Fruit fly (Drosophila melanogaster) whole organism, embryonic: ENCODE results near the gene CG4960.

Experiments used
- Atf-2 ChIP-seq: fragments of 200-800 bp; sonication (Bioruptor generic); optimal IDR thresholded peaks from 2 replicates; lab custom pipeline; 2016; ENCODE audit warnings: missing biosample characterization, missing genetic modification characterization
- Awh ChIP-seq: fragments of 200-800 bp; sonication (Bioruptor generic); IDR thresholded peaks from 2 replicates; pipeline ENCODE4, ENCODE4 v1.3.6; 2022; ENCODE audit warnings: missing biosample characterization, missing genetic modification characterization
- B-H1 ChIP-seq: fragments of 200-800 bp; sonication (Bioruptor generic); IDR thresholded peaks from 3 replicates; pipeline ENCODE4 v1.3.6; 2022; ENCODE audit warnings: missing biosample characterization, missing genetic modification characterization
- B-H2 ChIP-seq: fragments of 200-800 bp; sonication (Bioruptor generic); optimal IDR thresholded peaks from 2 replicates; lab custom pipeline; 2018; ENCODE audit warnings: missing biosample characterization, mild to moderate bottlenecking, missing genetic modification characterization
- CG10431 ChIP-seq: fragments of 200-800 bp; sonication (Bioruptor generic); optimal IDR thresholded peaks from 3 replicates; lab custom pipeline; 2018; ENCODE audit warnings: missing biosample characterization, mild to moderate bottlenecking, missing genetic modification characterization
- CG11247 ChIP-seq: fragments of 200-800 bp; sonication (Bioruptor generic); IDR thresholded peaks from 2 replicates; pipeline ENCODE4 v1.3.6; 2022; ENCODE audit warnings: missing biosample characterization, missing genetic modification characterization
- CG11723 ChIP-seq: fragments of 200-800 bp; sonication (Bioruptor generic); optimal IDR thresholded peaks from 2 replicates; lab custom pipeline; 2017; ENCODE audit warnings: missing biosample characterization, mild to moderate bottlenecking, missing genetic modification characterization
- CG12219 ChIP-seq: fragments of 200-800 bp; sonication (Bioruptor generic); optimal IDR thresholded peaks from 3 replicates; lab custom pipeline; 2018; ENCODE audit warnings: missing biosample characterization, mild to moderate bottlenecking, missing genetic modification characterization
- CG12769 ChIP-seq: fragments of 200-800 bp; sonication (Bioruptor generic); optimal IDR thresholded peaks from 2 replicates; lab custom pipeline; 2019; ENCODE audit warnings: missing biosample characterization, mild to moderate bottlenecking, missing genetic modification characterization, moderate library complexity
- CG13894 ChIP-seq: fragments of 200-800 bp; sonication (Bioruptor generic); optimal IDR thresholded peaks from 3 replicates; lab custom pipeline; 2018; ENCODE audit warnings: missing biosample characterization, mild to moderate bottlenecking, missing genetic modification characterization, moderate library complexity
- CG1603 ChIP-seq: fragments of 200-800 bp; sonication (Bioruptor generic); optimal IDR thresholded peaks from 2 replicates; lab custom pipeline; 2019; ENCODE audit warnings: missing biosample characterization, mild to moderate bottlenecking, missing genetic modification characterization, moderate library complexity
- CG1832 ChIP-seq: fragments of 200-800 bp; sonication (Bioruptor generic); optimal IDR thresholded peaks from 2 replicates; lab custom pipeline; 2017; ENCODE audit warnings: missing biosample characterization, mild to moderate bottlenecking, missing genetic modification characterization, inconsistent platforms
- CG2120 ChIP-seq: fragments of 200-800 bp; sonication (Bioruptor generic); optimal IDR thresholded peaks from 3 replicates; lab custom pipeline; 2016; ENCODE audit warnings: missing biosample characterization, missing genetic modification characterization
- CG31224 ChIP-seq: fragments of 200-800 bp; sonication (Bioruptor generic); IDR thresholded peaks from 2 replicates; pipeline ENCODE4 v1.3.6; 2022; ENCODE audit warnings: missing biosample characterization, missing genetic modification characterization
- CG31441 ChIP-seq: fragments of 200-800 bp; sonication (Bioruptor generic); IDR thresholded peaks from 2 replicates; pipeline ENCODE4 v1.3.6; 2022; ENCODE audit warnings: missing biosample characterization, missing genetic modification characterization
- CG3163 ChIP-seq: fragments of 200-800 bp; sonication (Bioruptor generic); optimal IDR thresholded peaks from 3 replicates; lab custom pipeline; 2016; ENCODE audit warnings: missing biosample characterization, missing genetic modification characterization
- CG32532 ChIP-seq: fragments of 200-800 bp; sonication (Bioruptor generic); IDR thresholded peaks from 2 replicates; pipeline ENCODE4 v1.3.6; 2022; ENCODE audit warnings: missing biosample characterization, missing genetic modification characterization
- CG9609 ChIP-seq: fragments of 200-800 bp; sonication (Bioruptor generic); optimal IDR thresholded peaks from 3 replicates; lab custom pipeline; 2016; ENCODE audit warnings: missing biosample characterization, missing genetic modification characterization
- Deaf1 ChIP-seq: fragments of 200-800 bp; optimal IDR thresholded peaks from 3 replicates; lab custom pipeline; 2019; ENCODE audit warnings: missing biosample characterization, mild to moderate bottlenecking, missing genetic modification characterization, moderate library complexity
- Drgx ChIP-seq: fragments of 200-800 bp; sonication (Bioruptor generic); IDR thresholded peaks from 2 replicates; pipeline ENCODE4 v1.3.6; 2022; ENCODE audit warnings: missing biosample characterization, missing genetic modification characterization
- Ets65A ChIP-seq: fragments of 200-800 bp; sonication (Bioruptor generic); peaks from one replicate; lab custom pipeline; 2016; ENCODE audit warnings: missing biosample characterization, missing genetic modification characterization
- HHEX ChIP-seq: fragments of 200-800 bp; sonication (Bioruptor generic); optimal IDR thresholded peaks from 3 replicates; lab custom pipeline; 2017; ENCODE audit warnings: missing biosample characterization, mild to moderate bottlenecking, missing genetic modification characterization, missing genetic modification reagents
- Lim3 ChIP-seq: fragments of 200-800 bp; sonication (Bioruptor generic); IDR thresholded peaks from 2 replicates; pipeline ENCODE4 v1.3.6; 2022; ENCODE audit warnings: missing biosample characterization, missing genetic modification characterization
- Side ChIP-seq: fragments of 200-800 bp; sonication (Bioruptor generic); optimal IDR thresholded peaks from 2 replicates; lab custom pipeline; 2016; ENCODE audit warnings: missing biosample characterization, missing genetic modification characterization
- Stat92E ChIP-seq, 3 experiments: fragments of >200 bp in 2 of 3; fragments of 200-800 bp in 1 of 3; sonication (Bioruptor generic) in 1 of 3; optimal IDR thresholded peaks; 2 replicates each; lab custom pipeline; 2017 to 2019; ENCODE audit warnings: missing biosample characterization in 3 of 3, missing genetic modification characterization in 3 of 3, mild to moderate bottlenecking in 1 of 3, moderate library complexity in 1 of 3
- Trl ChIP-seq, 3 experiments: fragments of >200 bp in 2 of 3; fragments of 200-800 bp in 1 of 3; sonication (Bioruptor generic) in 1 of 3; optimal IDR thresholded peaks; 2 replicates in 1 of 3; 3 replicates in 2 of 3; lab custom pipeline; 2016 to 2017; ENCODE audit warnings: missing biosample characterization in 1 of 3, missing genetic modification characterization in 1 of 3
- abd-A ChIP-seq: fragments of 200-800 bp; sonication (Bioruptor generic); optimal IDR thresholded peaks from 3 replicates; lab custom pipeline; 2019; ENCODE audit warnings: missing biosample characterization, mild to moderate bottlenecking, missing genetic modification characterization, moderate library complexity
- ap ChIP-seq: fragments of 200-800 bp; sonication (Bioruptor generic); IDR thresholded peaks from 2 replicates; pipeline ENCODE4 v1.3.6; 2022; ENCODE audit warnings: missing biosample characterization, missing genetic modification characterization
- bcd ChIP-seq: fragments of 200-800 bp; sonication (Bioruptor generic); optimal IDR thresholded peaks from 2 replicates; lab custom pipeline; 2017; ENCODE audit warnings: missing biosample characterization, mild to moderate bottlenecking, missing genetic modification characterization
- chinmo ChIP-seq: fragments of 200-800 bp; sonication (Bioruptor generic); IDR thresholded peaks from 4 replicates; pipeline ENCODE4 v1.3.6; 2022; ENCODE audit warnings: missing biosample characterization, missing genetic modification characterization; ENCODE audit not compliant: partially characterized antibody
- crol ChIP-seq: fragments of 200-800 bp; sonication (Bioruptor generic); IDR thresholded peaks from 2 replicates; pipeline ENCODE4 v1.3.6; 2022; ENCODE audit warnings: missing biosample characterization, missing genetic modification characterization
- emc ChIP-seq: fragments of 200-800 bp; sonication (Bioruptor generic); optimal IDR thresholded peaks from 2 replicates; lab custom pipeline; 2016; ENCODE audit warnings: missing biosample characterization, missing genetic modification characterization
- exex ChIP-seq: fragments of 200-800 bp; sonication (Bioruptor generic); optimal IDR thresholded peaks from 4 replicates; lab custom pipeline; 2018; ENCODE audit warnings: missing biosample characterization, mild to moderate bottlenecking, missing genetic modification characterization, moderate library complexity
- grn ChIP-seq: fragments of 200-800 bp; sonication (Bioruptor generic); optimal IDR thresholded peaks from 3 replicates; lab custom pipeline; 2017; ENCODE audit warnings: missing biosample characterization, missing genetic modification characterization
- ind ChIP-seq: fragments of 200-800 bp; sonication (Bioruptor generic); optimal IDR thresholded peaks from 3 replicates; lab custom pipeline; 2016; ENCODE audit warnings: missing biosample characterization, missing genetic modification characterization
- kay ChIP-seq: fragments of 200-800 bp; sonication (Bioruptor generic); optimal IDR thresholded peaks from 2 replicates; lab custom pipeline; 2016; ENCODE audit warnings: missing biosample characterization, missing genetic modification characterization
- lbe ChIP-seq: fragments of 200-800 bp; sonication (Bioruptor generic); optimal IDR thresholded peaks from 2 replicates; lab custom pipeline; 2016; ENCODE audit warnings: missing biosample characterization, mild to moderate bottlenecking, missing genetic modification characterization
- mirr ChIP-seq: fragments of 200-800 bp; sonication (Bioruptor generic); optimal IDR thresholded peaks from 3 replicates; lab custom pipeline; 2018; ENCODE audit warnings: missing biosample characterization, mild to moderate bottlenecking, missing genetic modification characterization
- odd ChIP-seq: fragments of 200-800 bp; sonication (Bioruptor generic); optimal IDR thresholded peaks from 2 replicates; lab custom pipeline; 2017; ENCODE audit warnings: missing biosample characterization, mild to moderate bottlenecking, missing genetic modification characterization
- peb ChIP-seq: fragments of 200-800 bp; sonication (Bioruptor generic); IDR thresholded peaks from 2 replicates; pipeline ENCODE4 v1.3.6; 2022; ENCODE audit warnings: missing biosample characterization, missing genetic modification characterization
- sens ChIP-seq: fragments of 200-800 bp; sonication (Bioruptor generic); peaks from one replicate; lab custom pipeline; 2016; ENCODE audit warnings: missing biosample characterization, missing genetic modification characterization
- sug ChIP-seq: fragments of 200-800 bp; optimal IDR thresholded peaks from 2 replicates; lab custom pipeline; 2019; ENCODE audit warnings: missing biosample characterization, mild to moderate bottlenecking, missing genetic modification characterization, moderate library complexity
- trh ChIP-seq: fragments of 200-800 bp; sonication (Bioruptor generic); optimal IDR thresholded peaks from 2 replicates; lab custom pipeline; 2016; ENCODE audit warnings: missing biosample characterization, missing genetic modification characterization
- vvl ChIP-seq: fragments of 200-800 bp; sonication (Bioruptor generic); IDR thresholded peaks from 2 replicates; pipeline ENCODE4 v1.3.6; 2022; ENCODE audit warnings: missing biosample characterization, missing genetic modification characterization

The CG4960 gene

DNA sequence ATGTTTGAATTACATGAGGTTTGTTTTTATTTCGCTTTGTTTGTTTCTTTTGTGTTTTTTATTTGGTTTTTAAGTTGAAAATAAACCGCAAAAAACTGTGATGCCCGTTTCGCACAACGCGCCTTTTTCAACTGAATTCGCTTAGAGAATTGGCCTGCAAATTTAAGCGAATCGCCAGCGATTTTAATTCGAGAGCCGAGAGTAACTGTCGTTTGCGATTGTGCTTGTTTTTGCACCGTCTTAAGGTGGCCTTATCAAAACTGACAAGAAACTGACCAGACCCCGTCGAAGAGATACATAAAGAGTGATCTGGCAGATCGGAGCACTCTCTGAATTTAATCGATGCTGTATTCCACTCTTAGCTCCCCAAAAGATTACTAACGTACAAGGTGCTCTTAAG is 26.9 kb downstream of the CG4960 start:
- TF ChIP-seq B-H1 (GFP tag; lab: Robert Waterston, UW) (no peak), Drgx (GFP tag; lab: Robert Waterston, UW) (peak; percentile 50), Ets65A (GFP tag; lab: Kevin White, UChicago) (peak; percentile 52), CG32532 (0 out of 2 replicates have a peak, but pooled peaks have one; percentile 22), CG3163 (GFP tag; lab: Kevin White, UChicago) (peak; percentile 78), Deaf1 (tag; lab: Kevin White, UChicago) (peak; percentile 1), lbe (GFP tag; lab: Kevin White, UChicago) (peak; percentile 10), Trl (optimal IDR thresholded peaks at IDR 0.05; lab: Kevin White, UChicago) (peak; percentile 21 to 64), Trl (GFP tag; optimal IDR thresholded peaks at IDR 0.05; lab: Kevin White, UChicago) (no peak), chinmo (GFP tag; lab: Robert Waterston, UW) (0 out of 4 replicates have a peak, but pooled peaks have one; percentile 56), odd (GFP tag; lab: Kevin White, UChicago) (no peak)

- TF ChIP-seq CG3163 (GFP tag; lab: Kevin White, UChicago) (peak; percentile 53), Stat92E (GFP tag; optimal IDR thresholded peaks at IDR 0.05; lab: Kevin White, UChicago) (no peak), Lim3 (GFP tag; lab: Robert Waterston, UW) (no peak)
These were observed 27.7 kb downstream of the CG4960 start for dm6 chr3R:25759430-25759829.

dm6 chr3R:25755864-25756507 is 31.1 kb downstream of the CG4960 start:
- TF ChIP-seq CG13894 (tag; lab: Kevin White, UChicago), result peak; percentile 7
- TF ChIP-seq Atf-2 (GFP tag; lab: Kevin White, UChicago), result no peak
- peak; percentile 88 for TF ChIP-seq abd-A (tag; lab: Kevin White, UChicago)
- TF ChIP-seq vvl, result peak; percentile 85
- peak; percentile 48 for TF ChIP-seq sens (GFP tag; lab: Kevin White, UChicago)
- TF ChIP-seq Side, result no peak
- 0 out of 2 replicates have a peak, but pooled peaks have one; percentile 30 for TF ChIP-seq CG31224 (GFP tag; lab: Robert Waterston, UW)
- TF ChIP-seq Awh, result peak; percentile 95
- TF ChIP-seq CG1603 (tag; lab: Kevin White, UChicago), result no peak
- TF ChIP-seq B-H2 (GFP tag; lab: Kevin White, UChicago), result peak; percentile 21
- peak; percentile 22 for TF ChIP-seq CG2120 (GFP tag; lab: Kevin White, UChicago)
- no peak for TF ChIP-seq ap (GFP tag; lab: Robert Waterston, UW)
- TF ChIP-seq CG10431 (GFP tag; lab: Kevin White, UChicago), result no peak
- TF ChIP-seq kay (GFP tag; lab: Kevin White, UChicago), result no peak
- TF ChIP-seq CG1832, result no peak
- TF ChIP-seq CG12769, result peak; percentile 7
- TF ChIP-seq mirr (GFP tag; lab: Kevin White, UChicago), result peak; percentile 62
- TF ChIP-seq grn (GFP tag; lab: Kevin White, UChicago), result peak; percentile 17
- TF ChIP-seq trh (GFP tag; lab: Kevin White, UChicago), result no peak
- TF ChIP-seq chinmo (GFP tag; lab: Robert Waterston, UW), result 0 out of 4 replicates have a peak, but pooled peaks have one; percentile 58
- TF ChIP-seq HHEX, result no peak
- no peak for TF ChIP-seq emc (GFP tag; lab: Kevin White, UChicago)
- no peak for TF ChIP-seq CG31441 (GFP tag; lab: Robert Waterston, UW)
- no peak for TF ChIP-seq bcd (GFP tag; lab: Kevin White, UChicago)
- TF ChIP-seq CG12219 (GFP tag; lab: Kevin White, UChicago), result no peak
- TF ChIP-seq ind (GFP tag; lab: Kevin White, UChicago), result no peak
- no peak for TF ChIP-seq crol (GFP tag; lab: Robert Waterston, UW)
- TF ChIP-seq CG11247 (GFP tag; lab: Robert Waterston, UW), result no peak
- TF ChIP-seq peb (GFP tag; lab: Robert Waterston, UW), result no peak
- peak; percentile 22 for TF ChIP-seq sug
- TF ChIP-seq CG11723 (GFP tag; lab: Kevin White, UChicago), result no peak
- peak; percentile 92 for TF ChIP-seq exex (tag; lab: Kevin White, UChicago)
- no peak for TF ChIP-seq CG9609
